Fruit fly (Drosophila melanogaster) whole organism, embryonic: Measurements from ENCODE around the gene mthl2.

Source experiments
- Atf3 ChIP-seq: fragments of 200-800 bp; sonication (Bioruptor generic); optimal IDR thresholded peaks from 3 replicates; lab custom pipeline; 2016; ENCODE audit warnings: missing biosample characterization, missing genetic modification characterization
- Awh ChIP-seq: fragments of 200-800 bp; sonication (Bioruptor generic); IDR thresholded peaks from 2 replicates; pipeline ENCODE4, ENCODE4 v1.3.6; 2022; ENCODE audit warnings: missing biosample characterization, missing genetic modification characterization
- CG13775 ChIP-seq: fragments of 200-800 bp; sonication (Bioruptor generic); optimal IDR thresholded peaks from 3 replicates; lab custom pipeline; 2017; ENCODE audit warnings: missing biosample characterization, mild to moderate bottlenecking, missing genetic modification characterization
- CG13894 ChIP-seq: fragments of 200-800 bp; sonication (Bioruptor generic); optimal IDR thresholded peaks from 3 replicates; lab custom pipeline; 2018; ENCODE audit warnings: missing biosample characterization, mild to moderate bottlenecking, missing genetic modification characterization, moderate library complexity
- CG14014 ChIP-seq: fragments of 200-800 bp; sonication (Bioruptor generic); IDR thresholded peaks from 2 replicates; pipeline ENCODE4 v1.3.6; 2022; ENCODE audit warnings: missing biosample characterization, missing genetic modification characterization
- CG16863 ChIP-seq: fragments of 200-800 bp; sonication (Bioruptor generic); optimal IDR thresholded peaks from 3 replicates; lab custom pipeline; 2016; ENCODE audit warnings: missing biosample characterization, missing genetic modification characterization
- CG17359 ChIP-seq: fragments of 200-800 bp; sonication (Bioruptor generic); optimal IDR thresholded peaks from 3 replicates; lab custom pipeline; 2018; ENCODE audit warnings: missing biosample characterization, mild to moderate bottlenecking, missing genetic modification characterization, moderate library complexity
- CG17385 ChIP-seq: fragments of 200-800 bp; sonication (Bioruptor generic); optimal IDR thresholded peaks from 3 replicates; lab custom pipeline; 2018; ENCODE audit warnings: missing biosample characterization, mild to moderate bottlenecking, missing genetic modification characterization
- CG31388 ChIP-seq: fragments of 200-800 bp; sonication (Bioruptor generic); optimal IDR thresholded peaks from 2 replicates; lab custom pipeline; 2016; ENCODE audit warnings: missing biosample characterization, missing genetic modification characterization
- CG32532 ChIP-seq: fragments of 200-800 bp; sonication (Bioruptor generic); IDR thresholded peaks from 2 replicates; pipeline ENCODE4 v1.3.6; 2022; ENCODE audit warnings: missing biosample characterization, missing genetic modification characterization
- CG34422 ChIP-seq: fragments of 200-800 bp; sonication (Bioruptor generic); IDR thresholded peaks from 3 replicates; pipeline ENCODE4 v1.3.6; 2022; ENCODE audit warnings: missing biosample characterization, missing genetic modification characterization
- CG4404 ChIP-seq: fragments of 200-800 bp; sonication (Bioruptor generic); IDR thresholded peaks from 2 replicates; pipeline ENCODE4 v1.3.6; 2022; ENCODE audit warnings: missing biosample characterization, missing genetic modification characterization
- CG5180 ChIP-seq: fragments of 200-800 bp; sonication (Bioruptor generic); optimal IDR thresholded peaks from 3 replicates; lab custom pipeline; 2017; ENCODE audit warnings: missing biosample characterization, missing genetic modification characterization, mild to moderate bottlenecking, moderate library complexity, missing genetic modification reagents
- CG7357 ChIP-seq: fragments of 200-800 bp; sonication (Bioruptor generic); IDR thresholded peaks from 3 replicates; pipeline ENCODE4 v1.3.6; 2022; ENCODE audit warnings: missing biosample characterization, missing genetic modification characterization
- CG8765 ChIP-seq: fragments of 200-800 bp; sonication (Bioruptor generic); IDR thresholded peaks from 2 replicates; pipeline ENCODE4 v1.3.6; 2022; ENCODE audit warnings: missing biosample characterization, missing genetic modification characterization
- CG9797 ChIP-seq: fragments of 200-800 bp; sonication (Bioruptor generic); optimal IDR thresholded peaks from 3 replicates; lab custom pipeline; 2018; ENCODE audit warnings: missing biosample characterization, mild to moderate bottlenecking, missing genetic modification characterization
- Doc2 ChIP-seq: fragments of 200-800 bp; sonication (Bioruptor generic); IDR thresholded peaks from 2 replicates; pipeline ENCODE4 v1.3.6; 2022; ENCODE audit warnings: missing biosample characterization, missing genetic modification characterization
- Fer3 ChIP-seq: fragments of 200-800 bp; sonication (Bioruptor generic); optimal IDR thresholded peaks from 2 replicates; lab custom pipeline; 2018; ENCODE audit warnings: missing biosample characterization, mild to moderate bottlenecking, missing genetic modification characterization, moderate library complexity
- GATAe ChIP-seq: fragments of 200-800 bp; sonication (Bioruptor generic); conservative IDR thresholded peaks from 2 replicates; pipeline ENCODE4 v1.3.6; 2022; ENCODE audit warnings: missing biosample characterization, missing genetic modification characterization
- HLH4C ChIP-seq: fragments of 200-800 bp; sonication (Bioruptor generic); IDR thresholded peaks from 3 replicates; pipeline ENCODE4 v1.3.6; 2022; ENCODE audit warnings: missing biosample characterization, missing genetic modification characterization; ENCODE audit not compliant: partially characterized antibody
- Lim3 ChIP-seq: fragments of 200-800 bp; sonication (Bioruptor generic); IDR thresholded peaks from 2 replicates; pipeline ENCODE4 v1.3.6; 2022; ENCODE audit warnings: missing biosample characterization, missing genetic modification characterization
- Opbp ChIP-seq: fragments of 200-800 bp; sonication (Bioruptor generic); IDR thresholded peaks from 3 replicates; pipeline ENCODE4 v1.3.6; 2022; ENCODE audit warnings: missing biosample characterization, missing genetic modification characterization; ENCODE audit not compliant: partially characterized antibody
- Tbp ChIP-seq: fragments of >200 bp; optimal IDR thresholded peaks from 2 replicates; lab custom pipeline; 2018; ENCODE audit warnings: missing biosample characterization, missing genetic modification characterization
- Vsx1 ChIP-seq: fragments of 200-800 bp; sonication (Bioruptor generic); optimal IDR thresholded peaks from 2 replicates; lab custom pipeline; 2017; ENCODE audit warnings: missing biosample characterization, mild to moderate bottlenecking, missing genetic modification characterization, missing genetic modification reagents
- bab2 ChIP-seq: fragments of 200-800 bp; sonication (Bioruptor generic); optimal IDR thresholded peaks from 2 replicates; lab custom pipeline; 2016; ENCODE audit warnings: missing biosample characterization, missing genetic modification characterization
- bowl ChIP-seq: fragments of 200-800 bp; sonication (Bioruptor generic); IDR thresholded peaks from 2 replicates; pipeline ENCODE4 v1.3.6; 2022; ENCODE audit warnings: missing biosample characterization, missing genetic modification characterization
- eyg ChIP-seq: fragments of 200-800 bp; sonication (Bioruptor generic); optimal IDR thresholded peaks from 3 replicates; lab custom pipeline; 2016; ENCODE audit warnings: missing biosample characterization, missing genetic modification characterization
- fd102C ChIP-seq: fragments of 200-800 bp; sonication (Bioruptor generic); optimal IDR thresholded peaks from 2 replicates; lab custom pipeline; 2018; ENCODE audit warnings: missing biosample characterization, mild to moderate bottlenecking, missing genetic modification characterization, moderate library complexity
- gro ChIP-seq: fragments of 200-800 bp; sonication (Bioruptor generic); optimal IDR thresholded peaks from 2 replicates; lab custom pipeline; 2016; ENCODE audit warnings: missing biosample characterization, missing genetic modification characterization
- insv ChIP-seq, 2 experiments: fragments of 200-800 bp; sonication (Bioruptor generic); optimal IDR thresholded peaks; 3 replicates each; lab custom pipeline; 2016 to 2018; ENCODE audit warnings: missing biosample characterization in 2 of 2, missing genetic modification characterization in 2 of 2
- luna ChIP-seq: fragments of 200-800 bp; sonication (Bioruptor generic); optimal IDR thresholded peaks from 2 replicates; lab custom pipeline; 2016; ENCODE audit warnings: missing biosample characterization, missing genetic modification characterization
- nerfin-1 ChIP-seq: fragments of 200-800 bp; sonication (Bioruptor generic); optimal IDR thresholded peaks from 3 replicates; lab custom pipeline; 2019; ENCODE audit warnings: missing biosample characterization, mild to moderate bottlenecking, missing genetic modification characterization, moderate library complexity
- nom ChIP-seq: fragments of 200-800 bp; sonication (Bioruptor generic); optimal IDR thresholded peaks from 2 replicates; lab custom pipeline; 2017; ENCODE audit warnings: missing biosample characterization, missing genetic modification characterization, mild to moderate bottlenecking, moderate library complexity, missing genetic modification reagents
- oc ChIP-seq: fragments of 200-800 bp; sonication (Bioruptor generic); optimal IDR thresholded peaks from 2 replicates; lab custom pipeline; 2018; ENCODE audit warnings: missing biosample characterization, mild to moderate bottlenecking, missing genetic modification characterization, moderate library complexity
- phol ChIP-seq: fragments of 200-800 bp; sonication (Bioruptor generic); optimal IDR thresholded peaks from 3 replicates; lab custom pipeline; 2018; ENCODE audit warnings: missing biosample characterization, mild to moderate bottlenecking, missing genetic modification characterization, moderate library complexity
- psq ChIP-seq: fragments of 200-800 bp; sonication (Bioruptor generic); optimal IDR thresholded peaks from 2 replicates; lab custom pipeline; 2017; ENCODE audit warnings: missing biosample characterization, missing genetic modification characterization
- pzg ChIP-seq: fragments of 200-800 bp; sonication (Bioruptor generic); optimal IDR thresholded peaks from 3 replicates; lab custom pipeline; 2018; ENCODE audit warnings: missing biosample characterization, mild to moderate bottlenecking, missing genetic modification characterization, moderate library complexity
- sd ChIP-seq: fragments of 200-800 bp; sonication (Bioruptor generic); optimal IDR thresholded peaks from 3 replicates; lab custom pipeline; 2018; ENCODE audit warnings: missing biosample characterization, mild to moderate bottlenecking, missing genetic modification characterization, moderate library complexity
- sens ChIP-seq: fragments of 200-800 bp; sonication (Bioruptor generic); peaks from one replicate; lab custom pipeline; 2016; ENCODE audit warnings: missing biosample characterization, missing genetic modification characterization
- ttk ChIP-seq: fragments of 200-800 bp; sonication (Bioruptor generic); IDR thresholded peaks from 2 replicates; pipeline ENCODE4 v2.1.2; 2022; ENCODE audit warnings: missing biosample characterization, missing genetic modification characterization

The mthl2 gene

DNA sequence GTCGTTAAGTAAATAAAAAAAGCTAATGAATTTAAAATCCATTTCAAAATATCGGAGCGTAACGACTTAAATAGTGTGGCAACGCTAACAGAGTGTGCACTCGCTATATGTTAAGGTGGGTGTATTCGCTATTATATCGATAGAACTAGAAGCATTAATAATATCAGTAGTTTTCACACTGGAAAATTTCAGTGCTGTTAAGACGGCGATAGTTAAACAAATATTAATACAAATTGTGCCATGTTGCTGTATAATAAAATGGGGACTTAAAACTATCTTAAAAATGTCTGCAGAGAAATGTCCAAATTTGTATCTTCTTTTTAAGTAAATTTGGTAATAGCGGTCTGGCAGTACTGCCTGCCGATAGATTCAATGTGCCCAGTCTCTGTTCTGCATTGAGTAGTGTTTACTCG lies 21.3 kb upstream of the mthl2 start (continued):
- TF ChIP-seq gro (GFP tag; lab: Kevin White, UChicago) = peak; percentile 87
- TF ChIP-seq CG17359 = peak; percentile 84
- TF ChIP-seq Opbp (GFP tag; lab: Robert Waterston, UW) = peak; percentile 74
- TF ChIP-seq oc = no peak
- peak; percentile 74 for TF ChIP-seq eyg (GFP tag; lab: Kevin White, UChicago)
- TF ChIP-seq nerfin-1 = no peak
- TF ChIP-seq CG7357 = peak; percentile 95
- peak; percentile 90 for TF ChIP-seq phol (tag; lab: Kevin White, UChicago)
- peak; percentile 91 for TF ChIP-seq CG14014 (GFP tag; lab: Robert Waterston, UW)
- peak; percentile 80 for TF ChIP-seq CG31388 (GFP tag; lab: Kevin White, UChicago)
- TF ChIP-seq Doc2 (GFP tag; lab: Robert Waterston, UW) = peak; percentile 73; the same call in 1 of the 2 replicates
- TF ChIP-seq Atf3 (GFP tag; lab: Kevin White, UChicago) = peak; percentile 81
- TF ChIP-seq sd (tag; lab: Kevin White, UChicago) = no peak
- peak in 1 of 2 experiments; percentile 43 for TF ChIP-seq insv (GFP tag; optimal IDR thresholded peaks at IDR 0.05; lab: Kevin White, UChicago)
- peak; percentile 74 for TF ChIP-seq HLH4C (GFP tag; lab: Robert Waterston, UW)
- no peak for TF ChIP-seq Vsx1
- peak; percentile 74 for TF ChIP-seq Lim3 (GFP tag; lab: Robert Waterston, UW)
- peak; percentile 63; the same call in 1 of the 2 replicates for TF ChIP-seq bowl
- TF ChIP-seq CG9797 = peak; percentile 85
- peak; percentile 83 for TF ChIP-seq Awh
- no peak for TF ChIP-seq Tbp
- TF ChIP-seq CG16863 (GFP tag; lab: Kevin White, UChicago) = peak; percentile 75
- peak; percentile 91 for TF ChIP-seq CG13775 (GFP tag; lab: Kevin White, UChicago)
- TF ChIP-seq sens (GFP tag; lab: Kevin White, UChicago) = peak; percentile 98
- no peak for TF ChIP-seq nom (GFP tag; lab: Kevin White, UChicago)
- peak; percentile 92 for TF ChIP-seq CG34422 (GFP tag; lab: Robert Waterston, UW)
- peak; percentile 90 for TF ChIP-seq bab2 (GFP tag; lab: Kevin White, UChicago)
- TF ChIP-seq psq = peak; percentile 52

DNA sequence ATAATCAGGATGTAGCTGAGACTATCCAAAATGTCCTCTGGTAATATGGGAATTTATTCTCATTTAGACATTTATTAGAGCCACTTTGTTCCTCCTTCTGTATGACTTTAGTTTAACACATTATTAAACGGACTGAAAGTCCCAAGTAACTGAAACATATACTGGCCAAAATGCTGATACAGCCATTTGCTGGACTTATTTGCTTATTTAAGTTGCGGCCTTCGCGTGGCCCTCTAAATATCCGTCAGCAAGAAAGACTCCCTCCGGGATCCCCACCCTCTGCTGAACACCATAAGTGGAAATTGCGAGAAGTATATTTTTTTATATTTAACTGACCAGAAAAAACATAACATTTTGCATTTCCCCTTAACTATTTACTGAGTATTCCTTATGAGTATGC lies 12.2 kb upstream of the mthl2 start, which contains the start of gene spo:
Gene spo, minus strand, starts transcription at position 135 of the 400 bp plus-strand sequence.
- TF ChIP-seq nom (GFP tag; lab: Kevin White, UChicago) (no peak), CG34422 (GFP tag; lab: Robert Waterston, UW) (no peak), CG32532 (GFP tag; lab: Robert Waterston, UW) (no peak), luna (GFP tag; lab: Kevin White, UChicago) (no peak), pzg (no peak), Fer3 (no peak), fd102C (GFP tag; lab: Kevin White, UChicago) (no peak), CG13894 (tag; lab: Kevin White, UChicago) (no peak), ttk (no peak), CG5180 (GFP tag; lab: Kevin White, UChicago) (no peak), GATAe (GFP tag; lab: Robert Waterston, UW) (no peak), CG4404 (GFP tag; lab: Robert Waterston, UW) (no peak), CG8765 (no peak), CG17385 (GFP tag; lab: Kevin White, UChicago) (no peak)
- TF ChIP-seq, all 482 proteins: peak for 0
